Worm (Caenorhabditis elegans) whole organism, L4 larva: ENCODE data around the gene K06H7.7.

ENCODE experiments used
- aly-2 ChIP-seq: sonication (generic microtip); optimal IDR thresholded peaks from 2 replicates; lab custom pipeline; 2018; ENCODE audit warnings: missing biosample characterization, missing genetic modification characterization
- ama-1 ChIP-seq: fragments of 150-350 bp; optimal IDR thresholded peaks from 2 replicates; lab custom pipeline; 2014; ENCODE audit warnings: inconsistent platforms, mixed read lengths
- dpl-1 ChIP-seq: fragments of 150-350 bp; optimal IDR thresholded peaks from 2 replicates; lab custom pipeline; 2014; ENCODE audit warnings: missing biosample characterization, missing genetic modification reagents, missing genetic modification characterization
- fos-1 ChIP-seq: fragments of 150-350 bp; optimal IDR thresholded peaks from 2 replicates; lab custom pipeline; 2014; ENCODE audit warnings: missing biosample characterization, missing genetic modification characterization
- hif-1 ChIP-seq, 2 experiments: sonication (generic microtip); optimal IDR thresholded peaks; 2 replicates each; lab custom pipeline; 2016 to 2017; ENCODE audit warnings: missing compliant biosample characterization in 2 of 2, missing genetic modification characterization in 2 of 2, missing genetic modification reagents in 2 of 2, missing genotype in 2 of 2, mild to moderate bottlenecking in 1 of 2
- mep-1 ChIP-seq: fragments of 150-350 bp; sonication (generic microtip); optimal IDR thresholded peaks from 3 replicates; lab custom pipeline; 2014; ENCODE audit warnings: missing biosample characterization, missing genetic modification characterization
- nhr-25 ChIP-seq: sonication (generic microtip); optimal IDR thresholded peaks from 2 replicates; lab custom pipeline; 2017; ENCODE audit warnings: missing genetic modification characterization, mild to moderate bottlenecking, missing compliant biosample characterization, antibody characterized with exemption, moderate library complexity, borderline replicate concordance; ENCODE audit not compliant: insufficient read depth
- nhr-28 ChIP-seq: fragments of 150-350 bp; optimal IDR thresholded peaks from 2 replicates; lab custom pipeline; 2014; ENCODE audit warnings: missing biosample characterization, missing genetic modification characterization
- unc-62 ChIP-seq, 3 experiments: fragments of 150-350 bp in 1 of 3; sonication (generic microtip); optimal IDR thresholded peaks in 2 of 3; peaks in 1 of 3; 1 replicate in 1 of 3; 2 replicates in 2 of 3; lab custom pipeline; 2014 to 2017; ENCODE audit warnings: missing biosample characterization in 3 of 3, missing genetic modification characterization in 3 of 3, missing genetic modification reagents in 3 of 3, missing genotype in 1 of 3
- zag-1 ChIP-seq: fragments of 150-350 bp; optimal IDR thresholded peaks from 2 replicates; lab custom pipeline; 2014; ENCODE audit warnings: missing biosample characterization, missing genetic modification characterization

ce11 chrIII:8126978-8127377 lies 41.7 kb upstream of the K06H7.7 start:
- TF ChIP-seq nhr-28 (tag; lab: Kevin White, UChicago) = peak; percentile 46
- TF ChIP-seq dpl-1 (GFP tag; lab: Kevin White, UChicago) = no peak
- TF ChIP-seq aly-2 (tag; lab: Kevin White, UChicago) = no peak
- no peak for TF ChIP-seq hif-1 (tag; optimal IDR thresholded peaks at IDR 0.05; lab: Kevin White, UChicago)
- peak; percentile 27 for TF ChIP-seq mep-1 (tag; lab: Kevin White, UChicago)
- no peak for TF ChIP-seq fos-1
- TF ChIP-seq zag-1 = no peak
- TF ChIP-seq ama-1 (lab: Kevin White, UChicago) = no peak
- TF ChIP-seq nhr-25 (tag; lab: Kevin White, UChicago) = no peak
- TF ChIP-seq unc-62 (GFP tag; optimal IDR thresholded peaks at IDR 0.05 in 1 of 2; lab: Kevin White, UChicago) = no peak
- TF ChIP-seq unc-62 (tag; optimal IDR thresholded peaks at IDR 0.05; lab: Kevin White, UChicago) = no peak
